Fruit fly (Drosophila melanogaster) whole organism, prepupa: ENCODE results near the gene Rpn12R.

Experiments used
- Blimp-1 ChIP-seq: fragments of 200-800 bp; sonication (Bioruptor generic); optimal IDR thresholded peaks from 3 replicates; lab custom pipeline; 2017; ENCODE audit warnings: missing biosample characterization, missing genetic modification characterization, mild to moderate bottlenecking, moderate library complexity, missing genetic modification reagents
- CG10669 ChIP-seq: fragments of 200-800 bp; sonication (Bioruptor generic); optimal IDR thresholded peaks from 3 replicates; lab custom pipeline; 2018; ENCODE audit warnings: missing biosample characterization, mild to moderate bottlenecking, missing genetic modification characterization, moderate library complexity
- CG11902 ChIP-seq: fragments of 200-800 bp; sonication (Bioruptor generic); optimal IDR thresholded peaks from 3 replicates; lab custom pipeline; 2016; ENCODE audit warnings: missing biosample characterization, missing genetic modification characterization
- CG1621 ChIP-seq: fragments of 200-800 bp; sonication (Bioruptor generic); optimal IDR thresholded peaks from 3 replicates; lab custom pipeline; 2018; ENCODE audit warnings: missing biosample characterization, mild to moderate bottlenecking, missing genetic modification characterization
- CG31627 ChIP-seq: fragments of 200-800 bp; sonication (Bioruptor generic); optimal IDR thresholded peaks from 3 replicates; lab custom pipeline; 2016; ENCODE audit warnings: missing biosample characterization, missing genetic modification characterization
- CG34406 ChIP-seq: fragments of 200-800 bp; sonication (Bioruptor generic); optimal IDR thresholded peaks from 3 replicates; lab custom pipeline; 2016; ENCODE audit warnings: missing biosample characterization, missing genetic modification characterization
- CG3919 ChIP-seq: fragments of 200-800 bp; sonication (Bioruptor generic); optimal IDR thresholded peaks from 3 replicates; lab custom pipeline; 2016; ENCODE audit warnings: missing biosample characterization, missing genetic modification characterization
- CG6163 ChIP-seq: fragments of 200-800 bp; sonication (Bioruptor generic); IDR thresholded peaks from 3 replicates; pipeline ENCODE4 v1.3.6; 2022; ENCODE audit warnings: missing biosample characterization, missing genetic modification characterization
- CG6854 ChIP-seq: fragments of 200-800 bp; sonication (Bioruptor generic); optimal IDR thresholded peaks from 2 replicates; lab custom pipeline; 2017; ENCODE audit warnings: missing biosample characterization, mild to moderate bottlenecking, missing genetic modification characterization
- CG8119 ChIP-seq: fragments of 200-800 bp; sonication (Bioruptor generic); IDR thresholded peaks from 3 replicates; pipeline ENCODE4 v1.3.6; 2022; ENCODE audit warnings: missing biosample characterization, missing genetic modification characterization
- CG8319 ChIP-seq: fragments of 200-800 bp; sonication (Bioruptor generic); optimal IDR thresholded peaks from 3 replicates; lab custom pipeline; 2016; ENCODE audit warnings: missing biosample characterization, missing genetic modification characterization
- CG8632 ChIP-seq: fragments of 200-800 bp; sonication (Bioruptor generic); optimal IDR thresholded peaks from 3 replicates; lab custom pipeline; 2016; ENCODE audit warnings: missing biosample characterization, missing genetic modification characterization
- CG9139 ChIP-seq: fragments of 200-800 bp; sonication (Bioruptor generic); optimal IDR thresholded peaks from 3 replicates; lab custom pipeline; 2017; ENCODE audit warnings: missing biosample characterization, mild to moderate bottlenecking, missing genetic modification characterization
- Eip78C ChIP-seq: fragments of 200-800 bp; sonication (Bioruptor generic); peaks from one replicate; lab custom pipeline; 2016; ENCODE audit warnings: missing biosample characterization, missing genetic modification characterization
- Eip93F ChIP-seq: fragments of 200-800 bp; sonication (Bioruptor generic); optimal IDR thresholded peaks from 2 replicates; lab custom pipeline; 2016; ENCODE audit warnings: missing biosample characterization, mild to moderate bottlenecking, missing genetic modification characterization
- Ets96B ChIP-seq: fragments of 200-800 bp; optimal IDR thresholded peaks from 2 replicates; lab custom pipeline; 2019; ENCODE audit warnings: missing biosample characterization, mild to moderate bottlenecking, missing genetic modification characterization, moderate library complexity
- Gug ChIP-seq: fragments of 200-800 bp; sonication (Bioruptor generic); IDR thresholded peaks from 2 replicates; pipeline ENCODE4 v1.3.6; 2022; ENCODE audit warnings: missing biosample characterization, missing genetic modification characterization
- Hr39 ChIP-seq: fragments of 200-800 bp; sonication (Bioruptor generic); optimal IDR thresholded peaks from 2 replicates; lab custom pipeline; 2016; ENCODE audit warnings: missing biosample characterization, missing genetic modification characterization
- Met ChIP-seq: fragments of 200-800 bp; sonication (Bioruptor generic); optimal IDR thresholded peaks from 3 replicates; lab custom pipeline; 2016; ENCODE audit warnings: missing biosample characterization, missing genetic modification characterization
- OdsH ChIP-seq: fragments of 200-800 bp; sonication (Bioruptor generic); optimal IDR thresholded peaks from 3 replicates; lab custom pipeline; 2016; ENCODE audit warnings: missing biosample characterization, missing genetic modification characterization
- Smox ChIP-seq: fragments of 200-800 bp; sonication (Bioruptor generic); optimal IDR thresholded peaks from 3 replicates; lab custom pipeline; 2016; ENCODE audit warnings: missing biosample characterization, missing genetic modification characterization
- Sox102F ChIP-seq: fragments of 200-800 bp; sonication (Bioruptor generic); optimal IDR thresholded peaks from 2 replicates; lab custom pipeline; 2016; ENCODE audit warnings: missing biosample characterization, mild to moderate bottlenecking, missing genetic modification characterization
- Sox15 ChIP-seq: fragments of 200-800 bp; sonication (Bioruptor generic); optimal IDR thresholded peaks from 3 replicates; lab custom pipeline; 2016; ENCODE audit warnings: missing biosample characterization, missing genetic modification characterization
- cyc ChIP-seq: fragments of 200-800 bp; sonication (Bioruptor generic); optimal IDR thresholded peaks from 3 replicates; lab custom pipeline; 2016; ENCODE audit warnings: missing biosample characterization, missing genetic modification characterization
- esn ChIP-seq: fragments of 200-800 bp; sonication (Bioruptor generic); optimal IDR thresholded peaks from 2 replicates; lab custom pipeline; 2016; ENCODE audit warnings: missing biosample characterization, mild to moderate bottlenecking, missing genetic modification characterization, moderate library complexity
- fkh ChIP-seq: fragments of 200-800 bp; sonication (Bioruptor generic); optimal IDR thresholded peaks from 3 replicates; lab custom pipeline; 2017; ENCODE audit warnings: missing biosample characterization, mild to moderate bottlenecking, missing genetic modification characterization, moderate library complexity
- net ChIP-seq: fragments of 200-800 bp; sonication (Bioruptor generic); optimal IDR thresholded peaks from 3 replicates; lab custom pipeline; 2016; ENCODE audit warnings: missing biosample characterization, missing genetic modification characterization
- salr ChIP-seq, 2 experiments: fragments of 200-800 bp; sonication (Bioruptor generic); optimal IDR thresholded peaks; 3 replicates each; lab custom pipeline; 2016 to 2018; ENCODE audit warnings: missing biosample characterization in 2 of 2, missing genetic modification characterization in 2 of 2, mild to moderate bottlenecking in 1 of 2
- spab ChIP-seq: fragments of 200-800 bp; sonication (Bioruptor generic); optimal IDR thresholded peaks from 2 replicates; lab custom pipeline; 2017; ENCODE audit warnings: missing biosample characterization, mild to moderate bottlenecking, missing genetic modification characterization, missing genetic modification reagents
- ss ChIP-seq, 2 experiments: fragments of 200-800 bp; sonication (Bioruptor generic); optimal IDR thresholded peaks; 2 replicates in 1 of 2; 3 replicates in 1 of 2; lab custom pipeline; 2017 to 2018; ENCODE audit warnings: mild to moderate bottlenecking in 2 of 2, missing biosample characterization in 2 of 2, missing genetic modification characterization in 2 of 2, moderate library complexity in 1 of 2
- topi ChIP-seq: fragments of 200-800 bp; sonication (Bioruptor generic); optimal IDR thresholded peaks from 3 replicates; lab custom pipeline; 2016; ENCODE audit warnings: missing biosample characterization, missing genetic modification characterization
- vri ChIP-seq: fragments of 200-800 bp; sonication (Bioruptor generic); optimal IDR thresholded peaks from 3 replicates; lab custom pipeline; 2016; ENCODE audit warnings: missing biosample characterization, mild to moderate bottlenecking, missing genetic modification characterization

Gene Rpn12R

DNA sequence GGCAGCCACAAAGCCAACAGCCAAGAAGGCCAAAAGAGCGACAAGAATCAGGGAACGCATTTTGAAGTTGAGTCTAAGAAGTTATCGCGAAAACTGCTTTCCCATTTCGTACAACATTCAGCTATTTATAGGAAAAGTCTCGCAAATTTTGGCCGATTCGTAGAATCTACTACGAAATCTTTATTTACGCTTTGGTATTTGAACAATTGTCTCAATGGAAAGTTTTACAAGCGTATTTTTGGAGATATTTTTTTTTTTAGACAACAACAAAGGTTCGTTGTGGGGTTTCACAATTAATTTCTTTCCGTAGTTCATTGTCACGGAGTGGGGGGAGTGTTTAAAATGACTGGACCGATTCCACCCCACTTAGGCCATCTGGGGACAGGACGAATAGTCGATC lies 8.3 kb upstream of the Rpn12R start, which contains the start of gene CG12310:
Gene CG12310, minus strand, starts transcription at position 101 of the 400 bp plus-strand sequence.
- TF ChIP-seq CG1621 (tag; lab: Kevin White, UChicago) (no peak), CG11902 (GFP tag; lab: Kevin White, UChicago) (no peak), Met (no peak), Hr39 (GFP tag; lab: Kevin White, UChicago) (no peak), CG6163 (GFP tag; lab: Robert Waterston, UW) (no peak), ss (GFP tag; optimal IDR thresholded peaks at IDR 0.05; lab: Kevin White, UChicago) (no peak), CG8632 (GFP tag; lab: Kevin White, UChicago) (no peak), OdsH (GFP tag; lab: Kevin White, UChicago) (no peak), CG8119 (GFP tag; lab: Robert Waterston, UW) (no peak)

DNA sequence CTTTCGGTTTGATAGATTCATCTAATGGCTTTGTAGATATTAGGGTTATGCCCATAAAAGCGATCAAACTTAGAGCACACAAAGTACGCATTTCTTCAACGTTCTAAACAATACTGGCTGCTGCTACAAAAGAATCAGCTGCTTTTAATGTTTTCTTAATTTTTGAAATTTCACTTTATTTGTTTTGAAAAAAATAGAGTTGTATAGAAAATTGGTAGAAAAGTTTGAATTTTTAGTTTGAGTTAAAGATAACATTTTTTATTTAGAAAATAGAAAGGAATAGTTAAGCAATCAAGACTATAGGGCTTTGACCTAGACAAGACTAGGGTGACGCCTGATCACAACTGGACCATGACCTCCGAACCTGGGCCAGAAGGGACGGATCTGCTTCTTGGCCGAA lies 7.7 kb upstream of the Rpn12R start, which contains the start of gene CG18581:
Gene CG18581, minus strand, starts transcription at position 101 of the 400 bp plus-strand sequence.
- TF ChIP-seq fkh (no peak), CG9139 (no peak), net (GFP tag; lab: Kevin White, UChicago) (no peak), vri (no peak), Eip78C (GFP tag; lab: Kevin White, UChicago) (no peak), CG10669 (GFP tag; lab: Kevin White, UChicago) (no peak), CG6854 (GFP tag; lab: Kevin White, UChicago) (no peak), ss (GFP tag; optimal IDR thresholded peaks at IDR 0.05; lab: Kevin White, UChicago) (no peak), spab (no peak), CG31627 (no peak), salr (GFP tag; optimal IDR thresholded peaks at IDR 0.05; lab: Kevin White, UChicago) (no peak), cyc (GFP tag; lab: Kevin White, UChicago) (no peak), Ets96B (tag; lab: Kevin White, UChicago) (no peak), Sox15 (no peak), esn (GFP tag; lab: Kevin White, UChicago) (no peak), OdsH (GFP tag; lab: Kevin White, UChicago) (no peak), Eip93F (GFP tag; lab: Kevin White, UChicago) (no peak)

DNA sequence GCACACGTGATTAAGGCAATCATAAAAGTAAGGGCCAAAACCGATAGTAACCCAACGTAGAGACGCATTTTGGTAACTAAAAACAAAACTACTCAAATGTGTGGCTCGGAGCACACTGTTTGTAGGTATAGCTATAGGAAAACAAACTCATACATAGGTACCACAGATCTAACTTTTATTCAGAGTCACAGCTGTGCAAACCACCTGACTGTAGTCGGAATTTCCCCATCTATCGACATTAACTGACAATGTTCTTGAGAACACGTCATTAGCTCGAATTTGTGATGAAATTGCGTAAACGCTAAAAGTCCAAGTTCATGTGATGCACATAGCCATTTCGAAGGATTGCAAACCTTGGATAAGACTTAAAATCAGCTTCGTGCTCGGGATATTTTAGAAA lies 7.0 kb upstream of the Rpn12R start, which contains the start of gene CG43678:
Gene CG43678, minus strand, starts transcription at position 101 of the 400 bp plus-strand sequence.
- TF ChIP-seq OdsH (GFP tag; lab: Kevin White, UChicago) (no peak), Eip93F (GFP tag; lab: Kevin White, UChicago) (no peak), Blimp-1 (GFP tag; lab: Kevin White, UChicago) (no peak), fkh (peak; percentile 33)

DNA sequence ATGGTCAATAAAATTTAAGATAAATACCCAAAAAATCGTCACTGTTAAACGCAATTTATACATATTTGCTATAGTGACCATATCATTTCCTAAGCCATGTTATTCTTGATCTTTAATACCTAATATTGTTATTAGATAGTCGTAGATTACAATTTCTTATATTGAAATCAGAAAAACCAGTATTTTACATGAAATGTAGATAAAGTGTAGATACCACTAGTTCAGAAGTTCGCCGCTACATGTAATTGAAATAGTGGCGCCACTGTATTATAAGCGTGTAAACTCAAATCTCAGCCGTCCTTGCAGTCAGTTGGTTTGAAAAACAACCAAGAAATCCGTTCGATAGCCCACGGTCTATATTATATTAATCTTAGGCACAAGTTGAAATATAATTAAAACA lies 5.7 kb upstream of the Rpn12R start:
- TF ChIP-seq Hr39 (GFP tag; lab: Kevin White, UChicago) (peak; percentile 5), Sox102F (no peak)

DNA sequence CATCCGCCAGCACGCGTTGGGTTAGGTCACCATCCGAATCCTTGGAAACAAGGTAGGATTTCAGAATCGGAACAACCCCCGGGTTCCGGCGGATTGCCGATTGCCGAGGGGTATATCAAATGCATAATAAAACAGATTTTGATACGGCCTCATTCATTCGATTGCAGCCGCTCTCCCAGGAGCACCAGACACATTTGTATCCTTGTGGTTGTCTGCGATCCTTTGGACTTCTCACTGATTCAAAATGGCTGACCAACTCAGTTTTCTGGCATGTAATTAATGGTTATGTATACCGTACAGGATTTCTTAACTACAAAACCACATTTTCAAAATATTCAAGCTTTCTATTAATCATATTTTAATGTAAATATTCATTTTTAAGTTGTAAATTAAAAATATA lies 5.2 kb upstream of the Rpn12R start:
- no peak for TF ChIP-seq CG9139
- no peak for TF ChIP-seq CG11902 (GFP tag; lab: Kevin White, UChicago)
- no peak for TF ChIP-seq topi
- TF ChIP-seq CG6854 (GFP tag; lab: Kevin White, UChicago): no peak
- TF ChIP-seq Smox (GFP tag; lab: Kevin White, UChicago): no peak
- TF ChIP-seq CG3919 (GFP tag; lab: Kevin White, UChicago): no peak
- no peak for TF ChIP-seq Sox102F
- no peak for TF ChIP-seq CG34406 (GFP tag; lab: Kevin White, UChicago)
- TF ChIP-seq CG8319 (GFP tag; lab: Kevin White, UChicago): no peak
- TF ChIP-seq vri: no peak
- TF ChIP-seq Gug (GFP tag; lab: Robert Waterston, UW): no peak
- no peak for TF ChIP-seq Hr39 (GFP tag; lab: Kevin White, UChicago)
